Worm (Caenorhabditis elegans): ENCODE measurements around the gene sel-10.

ce11 chrV:13839433-13839832, 20.3 kb downstream of the sel-10 start, which contains the start of gene F55B12.10:
- TF ChIP-seq nhr-71 (tag; optimal IDR thresholded peaks at IDR 0.05) (no peak), mdl-1 (tag; optimal IDR thresholded peaks at IDR 0.05) (no peak), nhr-77 (tag; optimal IDR thresholded peaks at IDR 0.05) (no peak), nhr-28 (tag; optimal IDR thresholded peaks at IDR 0.05) (no peak), pag-3 (tag; optimal IDR thresholded peaks at IDR 0.05; ENCODE audit: borderline replicate concordance, insufficient read depth) (no peak), ceh-88 (GFP tag; IDR thresholded peaks at IDR 0.05) (no peak), nhr-12 (tag; optimal IDR thresholded peaks at IDR 0.05) (no peak), zag-1 (tag; optimal IDR thresholded peaks at IDR 0.05) (no peak), ces-1 (GFP tag; optimal IDR thresholded peaks at IDR 0.05) (no peak), unc-98 (GFP tag; IDR thresholded peaks at IDR 0.05) (no peak), pqm-1 (tag; optimal IDR thresholded peaks at IDR 0.05) (no peak), egl-27 (tag; optimal IDR thresholded peaks at IDR 0.05) (no peak), elt-2 (tag; optimal IDR thresholded peaks at IDR 0.05) (no peak)
